Fruit fly (Drosophila melanogaster): Measurements from ENCODE around the gene CG15820.

CG15820 gene

dm6 chr3L:2164805-2165204 is 9.3 kb downstream of the CG15820 start:
- TF ChIP-seq lab (GFP tag; optimal IDR thresholded peaks at IDR 0.05), result peak; percentile 36
- TF ChIP-seq CG18599 (GFP tag; optimal IDR thresholded peaks at IDR 0.05), result peak; percentile 28
- TF ChIP-seq ttk (GFP tag; IDR thresholded peaks at IDR 0.05), result peak; percentile 34
- peak; percentile 55; the same call in 1 of the 2 replicates for TF ChIP-seq E2f1 (GFP tag; IDR thresholded peaks at IDR 0.05)
- no peak for TF ChIP-seq zfh1 (GFP tag; IDR thresholded peaks at IDR 0.05)
- TF ChIP-seq CG6272 (GFP tag; IDR thresholded peaks at IDR 0.05), result 0 out of 2 replicates have a peak, but pooled peaks have one; percentile 33
- TF ChIP-seq seq (GFP tag; IDR thresholded peaks at IDR 0.05), result 0 out of 2 replicates have a peak, but pooled peaks have one; percentile 25
- peak; percentile 58 for TF ChIP-seq CG32772 (GFP tag; IDR thresholded peaks at IDR 0.05)
- peak; percentile 43 for TF ChIP-seq sens (GFP tag)
- TF ChIP-seq Med (GFP tag), result peak; percentile 76
- no peak for TF ChIP-seq unc-4 (GFP tag; IDR thresholded peaks at IDR 0.05; ENCODE audit: partially characterized antibody)
- no peak for TF ChIP-seq prd (optimal IDR thresholded peaks at IDR 0.05)
- TF ChIP-seq prd (GFP tag; IDR thresholded peaks at IDR 0.05), result peak; percentile 65; the same call in 2 of the 3 replicates
- no peak for TF ChIP-seq stwl (tag; optimal IDR thresholded peaks at IDR 0.05)
- TF ChIP-seq PHDP (tag; optimal IDR thresholded peaks at IDR 0.05), result peak; percentile 20
- peak; percentile 22; the same call in 1 of the 2 replicates for TF ChIP-seq CG9932 (GFP tag; IDR thresholded peaks at IDR 0.05)
- peak; percentile 60 for TF ChIP-seq row (GFP tag; IDR thresholded peaks at IDR 0.05)
- 0 out of 2 replicates have a peak, but pooled peaks have one; percentile 32 for TF ChIP-seq CG1024 (GFP tag; IDR thresholded peaks at IDR 0.05)
- peak; percentile 11 for TF ChIP-seq Oli (tag; optimal IDR thresholded peaks at IDR 0.05)
- no peak for TF ChIP-seq CG10654 (GFP tag; optimal IDR thresholded peaks at IDR 0.05)
- TF ChIP-seq ara (GFP tag; IDR thresholded peaks at IDR 0.05), result peak; percentile 47; the same call in 1 of the 2 replicates
- no peak for TF ChIP-seq CG1233 (GFP tag; optimal IDR thresholded peaks at IDR 0.05)
- peak; percentile 60 for TF ChIP-seq slbo (GFP tag; IDR thresholded peaks at IDR 0.05)
- peak; percentile 15; the same call in 1 of the 2 replicates for TF ChIP-seq Xrp1 (GFP tag; IDR thresholded peaks at IDR 0.05)
- peak; percentile 10; the same call in 1 of the 4 replicates for TF ChIP-seq Gug (GFP tag; IDR thresholded peaks at IDR 0.05)
- TF ChIP-seq Drgx (GFP tag; IDR thresholded peaks at IDR 0.05), result 0 out of 2 replicates have a peak, but pooled peaks have one; percentile 45
- peak; percentile 64 for TF ChIP-seq dysf (GFP tag; IDR thresholded peaks at IDR 0.05)
- TF ChIP-seq Ptx1 (GFP tag; IDR thresholded peaks at IDR 0.05), result peak; percentile 66
- 0 out of 2 replicates have a peak, but pooled peaks have one; percentile 12 for TF ChIP-seq Taf1 (GFP tag; IDR thresholded peaks at IDR 0.05)
- TF ChIP-seq CG2678 (tag; optimal IDR thresholded peaks at IDR 0.05), result peak; percentile 44
- TF ChIP-seq Sox102F (GFP tag; optimal IDR thresholded peaks at IDR 0.05), result peak; percentile 57
- peak in 1 of 2 experiments; percentile 15 for TF ChIP-seq Hr51 (GFP tag; optimal IDR thresholded peaks at IDR 0.05)
- no peak for TF ChIP-seq slou (GFP tag; optimal IDR thresholded peaks at IDR 0.05)
- peak; percentile 44 for TF ChIP-seq CG7839 (tag; optimal IDR thresholded peaks at IDR 0.05)
- TF ChIP-seq dmrt99B (tag; optimal IDR thresholded peaks at IDR 0.05), result peak; percentile 58
- TF ChIP-seq Atf6 (GFP tag; IDR thresholded peaks at IDR 0.05), result peak; percentile 41; the same call in 1 of the 2 replicates
- TF ChIP-seq gfzf (GFP tag; optimal IDR thresholded peaks at IDR 0.05), result no peak
- peak; percentile 50; the same call in 1 of the 2 replicates for TF ChIP-seq ranshi (GFP tag; IDR thresholded peaks at IDR 0.05)
- TF ChIP-seq dimm (GFP tag; IDR thresholded peaks at IDR 0.05), result 0 out of 2 replicates have a peak, but pooled peaks have one; percentile 6
- TF ChIP-seq pan (optimal IDR thresholded peaks at IDR 0.05), result no peak
- TF ChIP-seq pan (GFP tag; optimal IDR thresholded peaks at IDR 0.05 in 1 of 2, IDR thresholded peaks at IDR 0.05 in 1 of 2), result peak in 1 of 2 experiments; percentile 59
- TF ChIP-seq CG11504 (tag; optimal IDR thresholded peaks at IDR 0.05), result peak; percentile 48
- TF ChIP-seq bsh (GFP tag; optimal IDR thresholded peaks at IDR 0.05), result peak in 1 of 2 experiments; percentile 38
- TF ChIP-seq CG11247 (GFP tag; IDR thresholded peaks at IDR 0.05), result 0 out of 2 replicates have a peak, but pooled peaks have one; percentile 14
- no peak for TF ChIP-seq org-1 (GFP tag; optimal IDR thresholded peaks at IDR 0.05)
- TF ChIP-seq vvl (GFP tag; IDR thresholded peaks at IDR 0.05), result peak; percentile 74
- 0 out of 2 replicates have a peak, but pooled peaks have one; percentile 19 for TF ChIP-seq CG31441 (GFP tag; IDR thresholded peaks at IDR 0.05)
- peak; percentile 15 for TF ChIP-seq nmo (GFP tag; optimal IDR thresholded peaks at IDR 0.05)
- TF ChIP-seq Hsf (GFP tag; optimal IDR thresholded peaks at IDR 0.05), result peak; percentile 4
- peak; percentile 48; the same call in 1 of the 2 replicates for TF ChIP-seq sob (GFP tag; IDR thresholded peaks at IDR 0.05)

Data from whole organism, embryonic.